Fruit fly (Drosophila melanogaster): ENCODE results near the gene CG12204.

DNA sequence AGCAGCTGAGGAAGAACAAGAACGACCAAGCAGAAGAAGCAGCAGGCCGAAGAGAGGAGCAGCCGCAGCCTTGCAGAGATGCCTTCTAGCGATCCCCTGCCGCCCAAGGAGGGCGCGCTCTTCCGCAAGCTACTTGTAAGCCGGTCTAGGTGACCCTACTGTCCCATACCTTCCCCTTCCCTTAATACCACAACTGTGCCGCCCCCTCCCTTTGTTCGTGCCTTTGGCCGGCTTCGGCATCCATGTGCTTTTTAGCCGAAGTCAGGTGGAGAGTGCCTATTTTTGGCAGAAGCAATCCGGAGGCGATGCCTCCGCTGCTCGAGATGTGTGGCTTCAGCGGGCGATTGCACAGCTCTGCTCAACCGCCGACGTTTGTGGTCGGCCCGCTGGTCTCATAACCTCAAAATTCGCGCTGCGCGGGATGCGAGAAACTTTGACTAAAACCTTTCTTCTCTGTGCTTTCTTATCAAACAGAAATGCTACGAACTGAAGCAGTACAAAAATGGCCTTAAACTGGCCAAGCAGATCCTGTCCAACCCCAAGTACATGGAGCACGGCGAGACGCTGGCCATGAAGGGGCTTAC lies 13.6 kb downstream of the CG12204 start:
- TF ChIP-seq Dfd (GFP tag; optimal IDR thresholded peaks at IDR 0.05) (no peak), h (GFP tag; optimal IDR thresholded peaks at IDR 0.05) (no peak), Vsx2 (GFP tag; optimal IDR thresholded peaks at IDR 0.05; ENCODE audit: partially characterized antibody) (no peak), br (GFP tag; optimal IDR thresholded peaks at IDR 0.05) (no peak), fru (GFP tag; optimal IDR thresholded peaks at IDR 0.05) (no peak), pan (optimal IDR thresholded peaks at IDR 0.05) (no peak), sage (GFP tag; optimal IDR thresholded peaks at IDR 0.05) (no peak), psq (GFP tag; optimal IDR thresholded peaks at IDR 0.05) (no peak), lola (GFP tag; optimal IDR thresholded peaks at IDR 0.05) (no peak), tai (GFP tag; optimal IDR thresholded peaks at IDR 0.05) (no peak), Myc (optimal IDR thresholded peaks at IDR 0.05) (no peak), dl (GFP tag; optimal IDR thresholded peaks at IDR 0.05; ENCODE audit: insufficient read depth in 1 of 2, partially characterized antibody in 2 of 2) (no peak), usp (GFP tag; optimal IDR thresholded peaks at IDR 0.05) (no peak)
